Worm (Caenorhabditis elegans): ENCODE results near the gene Y42A5A.1.

The Y42A5A.1 gene

DNA sequence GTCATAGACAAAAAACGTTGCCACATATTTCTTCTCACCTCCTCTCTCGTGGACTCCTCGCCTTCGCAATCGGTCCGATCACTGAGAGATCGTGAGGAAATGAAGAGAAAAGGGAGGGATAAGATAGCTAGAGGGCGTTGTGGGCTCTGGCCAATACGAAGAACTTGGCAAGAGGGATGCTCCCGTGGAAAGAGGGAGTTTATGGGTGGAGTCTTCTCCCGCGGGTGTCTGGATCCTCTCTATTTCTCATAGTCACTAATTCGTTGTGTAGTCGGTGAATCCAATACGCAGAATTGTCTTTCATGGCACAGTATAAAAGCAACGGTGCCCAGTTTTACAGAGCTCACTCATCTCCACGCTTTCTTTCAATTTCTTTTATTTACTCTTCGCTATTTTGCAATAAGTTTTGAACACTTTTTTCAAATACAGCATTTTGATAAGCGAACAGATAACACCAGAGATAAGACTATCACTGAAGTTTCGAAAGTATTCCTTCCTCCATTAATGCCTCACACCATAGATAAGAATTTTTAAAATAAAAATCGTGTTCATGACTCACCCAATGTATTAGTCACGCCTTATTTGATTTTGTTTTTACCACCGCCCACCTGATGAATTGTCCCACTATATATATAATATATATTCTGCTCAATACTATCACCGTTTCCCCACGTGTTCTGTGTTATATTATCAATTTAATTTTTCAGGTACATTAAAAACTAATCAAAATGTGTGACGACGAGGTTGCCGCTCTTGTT lies 7.2 kb upstream of the Y42A5A.1 start, which contains the start of gene act-1:
Gene act-1, plus strand, starts transcription at position 708 of the 758 bp plus-strand sequence.
- TF ChIP-seq flt-1 (GFP tag; IDR thresholded peaks at IDR 0.05) (0 out of 2 replicates have a peak, but pooled peaks have one; percentile 27), ztf-23 (GFP tag; IDR thresholded peaks at IDR 0.05) (no peak), klf-2 (GFP tag; conservative IDR thresholded peaks at IDR 0.05) (no peak)

ce11 chrV:11082475-11082874 lies 5.3 kb upstream of the Y42A5A.1 start:
- TF ChIP-seq cog-1 (tag; optimal IDR thresholded peaks at IDR 0.05): peak; percentile 23
- no peak for TF ChIP-seq T22C8.4 (GFP tag; IDR thresholded peaks at IDR 0.05)

DNA sequence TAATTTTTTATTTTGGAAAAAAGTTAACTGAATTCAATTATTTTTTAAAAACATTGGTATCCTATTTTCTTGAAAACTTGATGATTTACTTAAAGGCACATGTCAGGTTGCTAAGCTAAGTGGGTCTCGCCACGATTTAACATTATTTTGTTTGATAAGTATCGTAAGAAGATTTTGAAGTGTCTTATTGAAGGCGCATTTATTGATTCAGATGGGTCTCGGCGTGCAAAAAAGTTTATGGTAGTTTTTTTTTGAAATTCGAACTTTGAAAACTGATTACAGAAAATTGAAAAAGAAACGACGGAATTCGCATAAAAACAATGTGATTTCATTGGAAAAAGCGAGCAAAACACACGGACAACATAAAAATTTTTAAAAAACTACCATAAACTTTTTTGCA lies 4.8 kb upstream of the Y42A5A.1 start:
- TF ChIP-seq flt-1 (GFP tag; IDR thresholded peaks at IDR 0.05): no peak
- no peak for TF ChIP-seq cog-1 (tag; optimal IDR thresholded peaks at IDR 0.05)
- no peak for TF ChIP-seq ref-1 (GFP tag; conservative IDR thresholded peaks at IDR 0.05)
- no peak for TF ChIP-seq ztf-23 (GFP tag; IDR thresholded peaks at IDR 0.05)
- no peak for TF ChIP-seq med-1 (GFP tag; optimal IDR thresholded peaks at IDR 0.05; ENCODE audit: insufficient read depth)
- TF ChIP-seq klf-2 (GFP tag; conservative IDR thresholded peaks at IDR 0.05): no peak
- TF ChIP-seq T22C8.4 (GFP tag; IDR thresholded peaks at IDR 0.05): no peak
- no peak for TF ChIP-seq tab-1 (GFP tag; IDR thresholded peaks at IDR 0.05)
- no peak for TF ChIP-seq ztf-29 (GFP tag; IDR thresholded peaks at IDR 0.05)

- TF ChIP-seq ztf-29 (GFP tag; IDR thresholded peaks at IDR 0.05) (no peak), tab-1 (GFP tag; IDR thresholded peaks at IDR 0.05) (no peak), cog-1 (tag; optimal IDR thresholded peaks at IDR 0.05) (peak; percentile 77)
These were observed 4.1 kb upstream of the Y42A5A.1 start for ce11 chrV:11083691-11084090.

- TF ChIP-seq med-1 (GFP tag; optimal IDR thresholded peaks at IDR 0.05; ENCODE audit: insufficient read depth) (no peak), ref-1 (GFP tag; conservative IDR thresholded peaks at IDR 0.05) (no peak), cog-1 (tag; optimal IDR thresholded peaks at IDR 0.05) (no peak), ztf-29 (GFP tag; IDR thresholded peaks at IDR 0.05) (no peak), ztf-23 (GFP tag; IDR thresholded peaks at IDR 0.05) (no peak), klf-2 (GFP tag; conservative IDR thresholded peaks at IDR 0.05) (no peak), flt-1 (GFP tag; IDR thresholded peaks at IDR 0.05) (no peak), T22C8.4 (GFP tag; IDR thresholded peaks at IDR 0.05) (no peak), tab-1 (GFP tag; IDR thresholded peaks at IDR 0.05) (no peak)
These were observed 629 bp upstream of the Y42A5A.1 start for ce11 chrV:11087119-11087518.

ce11 chrV:11093163-11094091 lies 5.7 kb downstream of the Y42A5A.1 start, which contains the start of gene lact-8:
Gene lact-8, minus strand, starts transcription at chrV:11093607.
- TF ChIP-seq ref-1 (GFP tag; conservative IDR thresholded peaks at IDR 0.05) (no peak), klf-2 (GFP tag; conservative IDR thresholded peaks at IDR 0.05) (no peak), ztf-23 (GFP tag; IDR thresholded peaks at IDR 0.05) (no peak), flt-1 (GFP tag; IDR thresholded peaks at IDR 0.05) (no peak), tab-1 (GFP tag; IDR thresholded peaks at IDR 0.05) (no peak), T22C8.4 (GFP tag; IDR thresholded peaks at IDR 0.05) (no peak), med-1 (GFP tag; optimal IDR thresholded peaks at IDR 0.05; ENCODE audit: insufficient read depth) (no peak), cog-1 (tag; optimal IDR thresholded peaks at IDR 0.05) (no peak), ztf-29 (GFP tag; IDR thresholded peaks at IDR 0.05) (no peak)

ce11 chrV:11094698-11095097 lies 7.0 kb downstream of the Y42A5A.1 start:
- TF ChIP-seq flt-1 (GFP tag; IDR thresholded peaks at IDR 0.05) (no peak), klf-2 (GFP tag; conservative IDR thresholded peaks at IDR 0.05) (no peak), ref-1 (GFP tag; conservative IDR thresholded peaks at IDR 0.05) (no peak), ztf-29 (GFP tag; IDR thresholded peaks at IDR 0.05) (no peak), med-1 (GFP tag; optimal IDR thresholded peaks at IDR 0.05; ENCODE audit: insufficient read depth) (no peak), cog-1 (tag; optimal IDR thresholded peaks at IDR 0.05) (no peak), T22C8.4 (GFP tag; IDR thresholded peaks at IDR 0.05) (no peak), tab-1 (GFP tag; IDR thresholded peaks at IDR 0.05) (no peak), ztf-23 (GFP tag; IDR thresholded peaks at IDR 0.05) (no peak)

DNA sequence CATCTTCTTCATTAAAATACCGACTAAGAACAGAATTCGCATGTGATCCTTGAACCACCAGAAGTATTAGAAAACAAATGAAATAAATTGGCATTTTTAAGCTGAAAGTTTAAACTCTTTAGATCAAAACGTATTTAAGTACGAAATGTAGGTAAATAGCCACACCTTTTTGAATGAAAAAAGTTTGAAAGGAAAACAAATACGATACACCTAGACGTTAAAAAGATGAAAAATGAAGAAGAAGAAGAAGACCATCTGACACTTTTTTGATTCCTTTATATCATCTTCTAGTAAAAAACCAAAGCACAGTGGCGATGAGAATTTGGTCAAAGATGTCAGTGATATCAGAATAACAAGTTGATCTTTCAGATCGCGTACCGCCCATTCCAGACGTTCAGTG lies 8.1 kb downstream of the Y42A5A.1 start, which contains the start of gene Y42A5A.3:
Gene Y42A5A.3, minus strand, starts transcription at position 101 of the 400 bp plus-strand sequence.
- no peak for TF ChIP-seq klf-2 (GFP tag; conservative IDR thresholded peaks at IDR 0.05)
- TF ChIP-seq T22C8.4 (GFP tag; IDR thresholded peaks at IDR 0.05): no peak
- no peak for TF ChIP-seq ref-1 (GFP tag; conservative IDR thresholded peaks at IDR 0.05)
- TF ChIP-seq flt-1 (GFP tag; IDR thresholded peaks at IDR 0.05): no peak
- no peak for TF ChIP-seq ztf-23 (GFP tag; IDR thresholded peaks at IDR 0.05)
- no peak for TF ChIP-seq cog-1 (tag; optimal IDR thresholded peaks at IDR 0.05)
- no peak for TF ChIP-seq ztf-29 (GFP tag; IDR thresholded peaks at IDR 0.05)

ce11 chrV:11098599-11098998 lies 10.9 kb downstream of the Y42A5A.1 start, which contains the start of gene cdkl-1:
Gene cdkl-1, plus strand, starts transcription at chrV:11098899.
- TF ChIP-seq med-1 (GFP tag; optimal IDR thresholded peaks at IDR 0.05; ENCODE audit: insufficient read depth) (no peak), T22C8.4 (GFP tag; IDR thresholded peaks at IDR 0.05) (no peak)

- TF ChIP-seq flt-1 (GFP tag; IDR thresholded peaks at IDR 0.05) (no peak), tab-1 (GFP tag; IDR thresholded peaks at IDR 0.05) (no peak), ref-1 (GFP tag; conservative IDR thresholded peaks at IDR 0.05) (no peak), klf-2 (GFP tag; conservative IDR thresholded peaks at IDR 0.05) (no peak), med-1 (GFP tag; optimal IDR thresholded peaks at IDR 0.05; ENCODE audit: insufficient read depth) (no peak), ztf-29 (GFP tag; IDR thresholded peaks at IDR 0.05) (no peak), T22C8.4 (GFP tag; IDR thresholded peaks at IDR 0.05) (no peak), cog-1 (tag; optimal IDR thresholded peaks at IDR 0.05) (no peak), ztf-23 (GFP tag; IDR thresholded peaks at IDR 0.05) (no peak)
These were observed 16.7 kb downstream of the Y42A5A.1 start for ce11 chrV:11104408-11104807.
